Worm (Caenorhabditis elegans) whole organism, L4/young adult: ENCODE measurements around the gene pqn-80.

Experiments used
- dao-5 ChIP-seq: sonication (generic microtip); optimal IDR thresholded peaks from 2 replicates; lab custom pipeline; 2016; ENCODE audit warnings: missing genotype, missing genetic modification characterization, moderate library complexity, missing compliant biosample characterization
- him-1 ChIP-seq: sonication (generic microtip); optimal IDR thresholded peaks from 2 replicates; lab custom pipeline; 2016; ENCODE audit warnings: missing genotype, missing genetic modification reagents, missing genetic modification characterization, missing compliant biosample characterization

ce11 chrIII:12686457-12687250 lies 60.3 kb downstream of the pqn-80 start:
- TF ChIP-seq him-1 (tag; lab: Kevin White, UChicago) = no peak
- TF ChIP-seq dao-5 (tag; lab: Kevin White, UChicago) = no peak
